Worm (Caenorhabditis elegans): ENCODE results near the gene C15H11.1.

DNA sequence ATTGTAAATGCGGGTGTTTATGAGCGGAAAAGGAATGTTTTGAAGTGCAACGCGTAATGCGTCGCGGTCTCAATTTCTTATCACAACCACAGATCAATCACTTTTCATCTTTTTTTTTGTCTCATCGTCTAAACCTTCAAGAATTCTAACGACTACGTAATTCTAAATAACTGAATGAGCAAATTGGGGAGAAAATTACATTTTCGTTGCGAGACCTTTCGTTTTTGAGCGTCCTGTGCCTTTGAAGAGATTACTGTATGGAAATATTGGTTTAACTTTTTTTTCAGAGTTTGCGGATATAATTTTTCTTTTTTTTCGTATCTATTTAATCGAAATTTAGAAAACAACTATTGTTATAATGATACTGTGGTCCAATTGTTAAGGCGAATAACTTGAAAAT is 43.1 kb upstream of the C15H11.1 start:
- TF ChIP-seq F13C5.2 (tag; optimal IDR thresholded peaks at IDR 0.05) (no peak), ama-1 (optimal IDR thresholded peaks at IDR 0.05) (no peak), ets-7 (tag; optimal IDR thresholded peaks at IDR 0.05) (no peak), sea-1 (GFP tag; conservative IDR thresholded peaks at IDR 0.05) (no peak), hmbx-1 (tag; optimal IDR thresholded peaks at IDR 0.05) (no peak), hnd-1 (tag; optimal IDR thresholded peaks at IDR 0.05) (no peak), ceh-36 (tag; optimal IDR thresholded peaks at IDR 0.05) (no peak)
